Fruit fly (Drosophila melanogaster) whole organism, embryonic: ENCODE data around the gene PIG-S.

Experiments used
- Asciz ChIP-seq: fragments of 200-800 bp; sonication (Bioruptor generic); optimal IDR thresholded peaks from 2 replicates; lab custom pipeline; 2017; ENCODE audit warnings: missing biosample characterization, mild to moderate bottlenecking, missing genetic modification characterization, missing genetic modification reagents
- CG10274 ChIP-seq: fragments of 200-800 bp; sonication (Bioruptor generic); optimal IDR thresholded peaks from 3 replicates; lab custom pipeline; 2017; ENCODE audit warnings: missing biosample characterization, mild to moderate bottlenecking, missing genetic modification characterization
- CG10321 ChIP-seq: fragments of 200-800 bp; sonication (Bioruptor generic); IDR thresholded peaks from 2 replicates; pipeline ENCODE4 v1.3.6; 2022; ENCODE audit warnings: missing biosample characterization, missing genetic modification characterization
- CG10543 ChIP-seq: fragments of 200-800 bp; sonication (Bioruptor generic); optimal IDR thresholded peaks from 3 replicates; lab custom pipeline; 2017; ENCODE audit warnings: missing biosample characterization, mild to moderate bottlenecking, missing genetic modification characterization, moderate library complexity
- CG11093 ChIP-seq: fragments of 200-800 bp; sonication (Bioruptor generic); IDR thresholded peaks from 3 replicates; pipeline ENCODE4 v1.3.6; 2022; ENCODE audit warnings: missing biosample characterization, missing genetic modification characterization
- CG13894 ChIP-seq: fragments of 200-800 bp; sonication (Bioruptor generic); optimal IDR thresholded peaks from 3 replicates; lab custom pipeline; 2018; ENCODE audit warnings: missing biosample characterization, mild to moderate bottlenecking, missing genetic modification characterization, moderate library complexity
- CG14014 ChIP-seq: fragments of 200-800 bp; sonication (Bioruptor generic); IDR thresholded peaks from 2 replicates; pipeline ENCODE4 v1.3.6; 2022; ENCODE audit warnings: missing biosample characterization, missing genetic modification characterization
- CG14965 ChIP-seq: fragments of 200-800 bp; sonication (Bioruptor generic); optimal IDR thresholded peaks from 2 replicates; lab custom pipeline; 2016; ENCODE audit warnings: missing biosample characterization, missing genetic modification characterization, borderline replicate concordance
- CG1529 ChIP-seq: fragments of 200-800 bp; sonication (Bioruptor generic); optimal IDR thresholded peaks from 3 replicates; lab custom pipeline; 2018; ENCODE audit warnings: missing biosample characterization, missing genetic modification characterization
- CG1603 ChIP-seq: fragments of 200-800 bp; sonication (Bioruptor generic); optimal IDR thresholded peaks from 2 replicates; lab custom pipeline; 2019; ENCODE audit warnings: missing biosample characterization, mild to moderate bottlenecking, missing genetic modification characterization, moderate library complexity
- CG17612 ChIP-seq: fragments of 200-800 bp; sonication (Bioruptor generic); IDR thresholded peaks from 2 replicates; pipeline ENCODE4 v1.3.6; 2022; ENCODE audit warnings: missing biosample characterization, missing genetic modification characterization
- CG17802 ChIP-seq: fragments of 200-800 bp; sonication (Bioruptor generic); optimal IDR thresholded peaks from 2 replicates; lab custom pipeline; 2018; ENCODE audit warnings: missing biosample characterization, mild to moderate bottlenecking, missing genetic modification characterization, moderate library complexity
- CG1832 ChIP-seq: fragments of 200-800 bp; sonication (Bioruptor generic); optimal IDR thresholded peaks from 2 replicates; lab custom pipeline; 2017; ENCODE audit warnings: missing biosample characterization, mild to moderate bottlenecking, missing genetic modification characterization, inconsistent platforms
- CG18619 ChIP-seq: fragments of 200-800 bp; sonication (Bioruptor generic); optimal IDR thresholded peaks from 3 replicates; lab custom pipeline; 2017; ENCODE audit warnings: missing biosample characterization, mild to moderate bottlenecking, missing genetic modification characterization
- CG2875 ChIP-seq: fragments of 200-800 bp; sonication (Bioruptor generic); optimal IDR thresholded peaks from 2 replicates; lab custom pipeline; 2017; ENCODE audit warnings: missing biosample characterization, mild to moderate bottlenecking, missing genetic modification characterization, missing genetic modification reagents
- CG2889 ChIP-seq: fragments of 200-800 bp; sonication (Bioruptor generic); IDR thresholded peaks from 3 replicates; pipeline ENCODE4 v1.3.6; 2022; ENCODE audit warnings: missing biosample characterization, missing genetic modification characterization
- CG4360 ChIP-seq: fragments of 200-800 bp; sonication (Bioruptor generic); IDR thresholded peaks from 2 replicates; pipeline ENCODE4 v1.3.6; 2022; ENCODE audit warnings: missing biosample characterization, missing genetic modification characterization
- CG6654 ChIP-seq: fragments of 200-800 bp; sonication (Bioruptor generic); optimal IDR thresholded peaks from 2 replicates; lab custom pipeline; 2017; ENCODE audit warnings: missing biosample characterization, mild to moderate bottlenecking, missing genetic modification characterization
- CG7357 ChIP-seq: fragments of 200-800 bp; sonication (Bioruptor generic); IDR thresholded peaks from 3 replicates; pipeline ENCODE4 v1.3.6; 2022; ENCODE audit warnings: missing biosample characterization, missing genetic modification characterization
- Dbx ChIP-seq: fragments of 200-800 bp; sonication (Bioruptor generic); IDR thresholded peaks from 3 replicates; pipeline ENCODE4 v1.3.6; 2022; ENCODE audit warnings: missing biosample characterization, missing genetic modification characterization
- Doc2 ChIP-seq: fragments of 200-800 bp; sonication (Bioruptor generic); IDR thresholded peaks from 2 replicates; pipeline ENCODE4 v1.3.6; 2022; ENCODE audit warnings: missing biosample characterization, missing genetic modification characterization
- Dp ChIP-seq: fragments of 200-800 bp; sonication (Bioruptor generic); optimal IDR thresholded peaks from 2 replicates; lab custom pipeline; 2018; ENCODE audit warnings: missing biosample characterization, mild to moderate bottlenecking, missing genetic modification characterization, moderate library complexity
- Dref ChIP-seq: fragments of 200-800 bp; sonication (Bioruptor generic); IDR thresholded peaks from 2 replicates; pipeline ENCODE4 v1.3.6; 2022; ENCODE audit warnings: missing biosample characterization, missing genetic modification characterization
- H2.0 ChIP-seq: fragments of 200-800 bp; sonication (Bioruptor generic); IDR thresholded peaks from 2 replicates; pipeline ENCODE4 v1.3.6; 2022; ENCODE audit warnings: missing biosample characterization, missing genetic modification characterization
- Hey ChIP-seq: fragments of 200-800 bp; sonication (Bioruptor generic); optimal IDR thresholded peaks from 3 replicates; lab custom pipeline; 2018; ENCODE audit warnings: missing biosample characterization, mild to moderate bottlenecking, missing genetic modification characterization
- HmgZ ChIP-seq: fragments of 200-800 bp; sonication (Bioruptor generic); optimal IDR thresholded peaks from 2 replicates; lab custom pipeline; 2018; ENCODE audit warnings: missing biosample characterization, mild to moderate bottlenecking, missing genetic modification characterization
- Hmx ChIP-seq: fragments of 200-800 bp; sonication (Bioruptor generic); optimal IDR thresholded peaks from 2 replicates; lab custom pipeline; 2016; ENCODE audit warnings: missing biosample characterization, missing genetic modification characterization
- NFAT ChIP-seq: fragments of 200-800 bp; sonication (Bioruptor generic); IDR thresholded peaks from 2 replicates; pipeline ENCODE4 v1.3.6; 2022; ENCODE audit warnings: missing biosample characterization, missing genetic modification characterization
- Nf-YB ChIP-seq: fragments of 200-800 bp; sonication (Bioruptor generic); optimal IDR thresholded peaks from 3 replicates; lab custom pipeline; 2019; ENCODE audit warnings: missing biosample characterization, mild to moderate bottlenecking, missing genetic modification characterization, moderate library complexity
- Optix ChIP-seq: fragments of 200-800 bp; sonication (Bioruptor generic); IDR thresholded peaks from 3 replicates; pipeline ENCODE4 v1.3.6; 2022; ENCODE audit warnings: missing biosample characterization, missing genetic modification characterization
- Ptx1 ChIP-seq: fragments of 200-800 bp; sonication (Bioruptor generic); IDR thresholded peaks from 2 replicates; pipeline ENCODE4 v1.3.6; 2022; ENCODE audit warnings: missing biosample characterization, missing genetic modification characterization
- ap ChIP-seq: fragments of 200-800 bp; sonication (Bioruptor generic); IDR thresholded peaks from 2 replicates; pipeline ENCODE4 v1.3.6; 2022; ENCODE audit warnings: missing biosample characterization, missing genetic modification characterization
- ase ChIP-seq: fragments of 200-800 bp; sonication (Bioruptor generic); IDR thresholded peaks from 3 replicates; pipeline ENCODE4 v1.3.6; 2022; ENCODE audit warnings: missing biosample characterization, missing genetic modification characterization
- bab2 ChIP-seq: fragments of 200-800 bp; sonication (Bioruptor generic); optimal IDR thresholded peaks from 2 replicates; lab custom pipeline; 2016; ENCODE audit warnings: missing biosample characterization, missing genetic modification characterization
- bowl ChIP-seq: fragments of 200-800 bp; sonication (Bioruptor generic); IDR thresholded peaks from 2 replicates; pipeline ENCODE4 v1.3.6; 2022; ENCODE audit warnings: missing biosample characterization, missing genetic modification characterization
- chif ChIP-seq, 2 experiments: fragments of 200-800 bp; sonication (Bioruptor generic); optimal IDR thresholded peaks; 3 replicates each; lab custom pipeline; 2016; ENCODE audit warnings: missing biosample characterization in 2 of 2, missing genetic modification characterization in 2 of 2
- ci ChIP-seq: fragments of 200-800 bp; sonication (Bioruptor generic); IDR thresholded peaks from 3 replicates; pipeline ENCODE4 v1.3.6; 2022; ENCODE audit warnings: missing biosample characterization, missing genetic modification characterization
- dan ChIP-seq: fragments of 200-800 bp; sonication (Bioruptor generic); IDR thresholded peaks from 2 replicates; pipeline ENCODE4 v1.3.6; 2022; ENCODE audit warnings: missing biosample characterization, missing genetic modification characterization
- dmrt11E ChIP-seq: fragments of 200-800 bp; sonication (Bioruptor generic); optimal IDR thresholded peaks from 3 replicates; lab custom pipeline; 2018; ENCODE audit warnings: missing biosample characterization, mild to moderate bottlenecking, missing genetic modification characterization, moderate library complexity
- eyg ChIP-seq: fragments of 200-800 bp; sonication (Bioruptor generic); optimal IDR thresholded peaks from 3 replicates; lab custom pipeline; 2016; ENCODE audit warnings: missing biosample characterization, missing genetic modification characterization
- gfzf ChIP-seq: fragments of 200-800 bp; sonication (Bioruptor generic); optimal IDR thresholded peaks from 2 replicates; lab custom pipeline; 2016; ENCODE audit warnings: missing biosample characterization, mild to moderate bottlenecking, missing genetic modification characterization, moderate library complexity
- grn ChIP-seq: fragments of 200-800 bp; sonication (Bioruptor generic); optimal IDR thresholded peaks from 3 replicates; lab custom pipeline; 2017; ENCODE audit warnings: missing biosample characterization, missing genetic modification characterization
- inv ChIP-seq: fragments of 200-800 bp; sonication (Bioruptor generic); IDR thresholded peaks from 2 replicates; pipeline ENCODE4 v1.3.6; 2022; ENCODE audit warnings: missing biosample characterization, missing genetic modification characterization; ENCODE audit not compliant: partially characterized antibody
- lab ChIP-seq: fragments of 200-800 bp; sonication (Bioruptor generic); optimal IDR thresholded peaks from 3 replicates; lab custom pipeline; 2017; ENCODE audit warnings: missing biosample characterization, missing genetic modification characterization, mild to moderate bottlenecking, moderate library complexity, missing genetic modification reagents
- mld ChIP-seq: fragments of 200-800 bp; sonication (Bioruptor generic); IDR thresholded peaks from 3 replicates; pipeline ENCODE4 v1.3.6; 2022; ENCODE audit warnings: missing biosample characterization, missing genetic modification characterization; ENCODE audit not compliant: partially characterized antibody
- nau ChIP-seq: fragments of 200-800 bp; sonication (Bioruptor generic); optimal IDR thresholded peaks from 3 replicates; lab custom pipeline; 2017; ENCODE audit warnings: missing biosample characterization, mild to moderate bottlenecking, missing genetic modification characterization, missing genetic modification reagents
- nerfin-2 ChIP-seq: fragments of 200-800 bp; sonication (Bioruptor generic); IDR thresholded peaks from 2 replicates; pipeline ENCODE4 v1.3.6; 2022; ENCODE audit warnings: missing biosample characterization, missing genetic modification characterization; ENCODE audit not compliant: partially characterized antibody
- nom ChIP-seq: fragments of 200-800 bp; sonication (Bioruptor generic); optimal IDR thresholded peaks from 2 replicates; lab custom pipeline; 2017; ENCODE audit warnings: missing biosample characterization, missing genetic modification characterization, mild to moderate bottlenecking, moderate library complexity, missing genetic modification reagents
- unc-4 ChIP-seq: fragments of 200-800 bp; sonication (Bioruptor generic); IDR thresholded peaks from 2 replicates; pipeline ENCODE4 v1.3.6; 2022; ENCODE audit warnings: missing biosample characterization, missing genetic modification characterization; ENCODE audit not compliant: partially characterized antibody

The PIG-S gene

dm6 chr3R:24944920-24945853 lies 27.5 kb upstream of the PIG-S start, which contains the start of the genes ssh and Nmnat (continued):
- no peak for TF ChIP-seq lab (GFP tag; lab: Kevin White, UChicago)
- TF ChIP-seq nerfin-2, result peak; percentile 88
- TF ChIP-seq CG1603 (tag; lab: Kevin White, UChicago), result peak; percentile 29
- no peak for TF ChIP-seq nom (GFP tag; lab: Kevin White, UChicago)
- peak; percentile 26 for TF ChIP-seq CG18619
- TF ChIP-seq Hey, result no peak
- no peak for TF ChIP-seq nau (GFP tag; lab: Kevin White, UChicago)
- TF ChIP-seq CG1832 (GFP tag; lab: Kevin White, UChicago), result no peak
- 0 out of 2 replicates have a peak, but pooled peaks have one; percentile 25 for TF ChIP-seq CG4360 (GFP tag; lab: Robert Waterston, UW)
- TF ChIP-seq CG2875, result no peak
- TF ChIP-seq CG13894 (tag; lab: Kevin White, UChicago), result no peak
- TF ChIP-seq Nf-YB (GFP tag; lab: Kevin White, UChicago), result peak; percentile 19
- TF ChIP-seq Dp, result peak; percentile 40
- no peak; the same call in 2 of the 3 replicates for TF ChIP-seq Dbx
- peak; percentile 89 for TF ChIP-seq unc-4 (GFP tag; lab: Robert Waterston, UW)
- no peak for TF ChIP-seq CG10274 (GFP tag; lab: Kevin White, UChicago)
- TF ChIP-seq Ptx1, result no peak
- no peak for TF ChIP-seq grn
- TF ChIP-seq CG17612 (GFP tag; lab: Robert Waterston, UW), result no peak
- no peak for TF ChIP-seq ci
- TF ChIP-seq CG17802, result no peak
- no peak for TF ChIP-seq Asciz (GFP tag; lab: Kevin White, UChicago)
- no peak for TF ChIP-seq NFAT
- TF ChIP-seq ap, result no peak
- TF ChIP-seq mld, result peak; percentile 84
- TF ChIP-seq CG14965 (GFP tag; lab: Kevin White, UChicago), result no peak
- no peak for TF ChIP-seq CG7357 (GFP tag; lab: Robert Waterston, UW)
- no peak for TF ChIP-seq CG2889 (GFP tag; lab: Robert Waterston, UW)
- TF ChIP-seq ase (GFP tag; lab: Robert Waterston, UW), result no peak
- TF ChIP-seq CG14014 (GFP tag; lab: Robert Waterston, UW), result no peak
- peak; percentile 40 for TF ChIP-seq dmrt11E
- no peak for TF ChIP-seq CG6654 (GFP tag; lab: Kevin White, UChicago)
- TF ChIP-seq eyg (GFP tag; lab: Kevin White, UChicago), result peak; percentile 30
- TF ChIP-seq Hmx (GFP tag; lab: Kevin White, UChicago), result no peak
- TF ChIP-seq gfzf (GFP tag; lab: Kevin White, UChicago), result peak; percentile 34
- no peak for TF ChIP-seq dan (GFP tag; lab: Robert Waterston, UW)
- peak; percentile 67 for TF ChIP-seq HmgZ
- TF ChIP-seq chif (GFP tag; optimal IDR thresholded peaks at IDR 0.05; lab: Kevin White, UChicago), result no peak
- TF ChIP-seq Optix (GFP tag; lab: Robert Waterston, UW), result no peak
- TF ChIP-seq CG11093 (GFP tag; lab: Robert Waterston, UW), result no peak
- peak; percentile 29 for TF ChIP-seq CG10543 (GFP tag; lab: Kevin White, UChicago)
- peak; percentile 91 for TF ChIP-seq inv
- no peak for TF ChIP-seq H2.0 (GFP tag; lab: Robert Waterston, UW)
- no peak for TF ChIP-seq CG1529
- TF ChIP-seq CG10321 (GFP tag; lab: Robert Waterston, UW), result no peak
- no peak for TF ChIP-seq bowl (GFP tag; lab: Robert Waterston, UW)
- TF ChIP-seq bab2 (GFP tag; lab: Kevin White, UChicago), result no peak
- peak; percentile 92 for TF ChIP-seq Dref
- no peak for TF ChIP-seq Doc2 (GFP tag; lab: Robert Waterston, UW)
